Fruit fly (Drosophila melanogaster): Measurements from ENCODE around the gene CG17930.

The CG17930 gene

dm6 chr3R:16290242-16290824, 37.3 kb upstream of the CG17930 start:
- TF ChIP-seq Sin3A (optimal IDR thresholded peaks at IDR 0.05) (no peak), h (optimal IDR thresholded peaks at IDR 0.05) (no peak), ttk (optimal IDR thresholded peaks at IDR 0.05) (no peak), psq (optimal IDR thresholded peaks at IDR 0.05) (no peak), insv (optimal IDR thresholded peaks at IDR 0.05) (no peak)

dm6 chr3R:16295513-16296123, 32.0 kb upstream of the CG17930 start:
- no peak for TF ChIP-seq Sin3A (optimal IDR thresholded peaks at IDR 0.05)
- TF ChIP-seq psq (optimal IDR thresholded peaks at IDR 0.05): no peak
- no peak for TF ChIP-seq h (optimal IDR thresholded peaks at IDR 0.05)
- TF ChIP-seq ttk (optimal IDR thresholded peaks at IDR 0.05): no peak
- TF ChIP-seq insv (optimal IDR thresholded peaks at IDR 0.05): no peak
- TF ChIP-seq Myc (optimal IDR thresholded peaks at IDR 0.05): no peak

dm6 chr3R:16305185-16305989, 22.3 kb upstream of the CG17930 start, which contains the start of gene Zip89B:
TSS of gene Zip89B (plus strand) at chr3R:16305758.
- TF ChIP-seq insv (optimal IDR thresholded peaks at IDR 0.05) (no peak), Myc (optimal IDR thresholded peaks at IDR 0.05) (no peak), psq (optimal IDR thresholded peaks at IDR 0.05) (no peak), ttk (optimal IDR thresholded peaks at IDR 0.05) (no peak), Sin3A (optimal IDR thresholded peaks at IDR 0.05) (no peak), h (optimal IDR thresholded peaks at IDR 0.05) (no peak)

dm6 chr3R:16308057-16308456, 19.6 kb upstream of the CG17930 start:
- TF ChIP-seq Sin3A (optimal IDR thresholded peaks at IDR 0.05) (no peak), h (optimal IDR thresholded peaks at IDR 0.05) (no peak), Myc (optimal IDR thresholded peaks at IDR 0.05) (no peak), insv (optimal IDR thresholded peaks at IDR 0.05) (no peak), ttk (optimal IDR thresholded peaks at IDR 0.05) (no peak), psq (optimal IDR thresholded peaks at IDR 0.05) (no peak)

dm6 chr3R:16309302-16310080, 18.2 kb upstream of the CG17930 start:
- TF ChIP-seq Myc (optimal IDR thresholded peaks at IDR 0.05) (no peak), ttk (optimal IDR thresholded peaks at IDR 0.05) (no peak), Sin3A (optimal IDR thresholded peaks at IDR 0.05) (no peak), psq (optimal IDR thresholded peaks at IDR 0.05) (no peak), insv (optimal IDR thresholded peaks at IDR 0.05) (no peak), h (optimal IDR thresholded peaks at IDR 0.05) (no peak)

dm6 chr3R:16310081-16310493, 17.6 kb upstream of the CG17930 start:
- TF ChIP-seq h (optimal IDR thresholded peaks at IDR 0.05): no peak
- no peak for TF ChIP-seq ttk (optimal IDR thresholded peaks at IDR 0.05)
- TF ChIP-seq psq (optimal IDR thresholded peaks at IDR 0.05): no peak
- TF ChIP-seq insv (optimal IDR thresholded peaks at IDR 0.05): no peak
- TF ChIP-seq Sin3A (optimal IDR thresholded peaks at IDR 0.05): no peak
- TF ChIP-seq Myc (optimal IDR thresholded peaks at IDR 0.05): no peak

- TF ChIP-seq ttk (optimal IDR thresholded peaks at IDR 0.05) (no peak), insv (optimal IDR thresholded peaks at IDR 0.05) (no peak), Myc (optimal IDR thresholded peaks at IDR 0.05) (no peak), h (optimal IDR thresholded peaks at IDR 0.05) (no peak), Sin3A (optimal IDR thresholded peaks at IDR 0.05) (no peak), psq (optimal IDR thresholded peaks at IDR 0.05) (no peak)
Observed at dm6 chr3R:16316747-16317146, 10.9 kb upstream of the CG17930 start.

- TF ChIP-seq Myc (optimal IDR thresholded peaks at IDR 0.05): no peak
Observed at dm6 chr3R:16321538-16321937, 6.1 kb upstream of the CG17930 start, which contains the start of gene CG44044. TSS of gene CG44044 (plus strand) at chr3R:16321838.

dm6 chr3R:16323093-16323492, 4.6 kb upstream of the CG17930 start, which contains the start of gene CG6901:
TSS of gene CG6901 (plus strand) at chr3R:16323415.
- no peak for TF ChIP-seq ttk (optimal IDR thresholded peaks at IDR 0.05)
- no peak for TF ChIP-seq Sin3A (optimal IDR thresholded peaks at IDR 0.05)

- no peak for TF ChIP-seq Myc (optimal IDR thresholded peaks at IDR 0.05)
- TF ChIP-seq ttk (optimal IDR thresholded peaks at IDR 0.05): no peak
- TF ChIP-seq insv (optimal IDR thresholded peaks at IDR 0.05): no peak
- TF ChIP-seq psq (optimal IDR thresholded peaks at IDR 0.05): no peak
- no peak for TF ChIP-seq h (optimal IDR thresholded peaks at IDR 0.05)
- no peak for TF ChIP-seq Sin3A (optimal IDR thresholded peaks at IDR 0.05)
Observed at dm6 chr3R:16325192-16325591, 2.5 kb upstream of the CG17930 start, which contains the start of gene CG17929. TSS of gene CG17929 (plus strand) at chr3R:16325492.

- TF ChIP-seq psq (optimal IDR thresholded peaks at IDR 0.05): no peak
- no peak for TF ChIP-seq insv (optimal IDR thresholded peaks at IDR 0.05)
- no peak for TF ChIP-seq Myc (optimal IDR thresholded peaks at IDR 0.05)
- no peak for TF ChIP-seq h (optimal IDR thresholded peaks at IDR 0.05)
- no peak for TF ChIP-seq ttk (optimal IDR thresholded peaks at IDR 0.05)
- TF ChIP-seq Sin3A (optimal IDR thresholded peaks at IDR 0.05): no peak
Observed at dm6 chr3R:16329797-16330196, 2.1 kb downstream of the CG17930 start.

Data from Kc167 (cell line).